Fruit fly (Drosophila melanogaster): ENCODE data around the gene CG3982.

Gene CG3982

dm6 chr3L:9465652-9466244, 48.6 kb upstream of the CG3982 start (continued):
- TF ChIP-seq bcd (GFP tag; optimal IDR thresholded peaks at IDR 0.05), result no peak
- TF ChIP-seq Side (GFP tag; optimal IDR thresholded peaks at IDR 0.05), result peak; percentile 1
- peak; percentile 75 for TF ChIP-seq CG4360 (GFP tag; IDR thresholded peaks at IDR 0.05)
- TF ChIP-seq B-H1 (GFP tag; IDR thresholded peaks at IDR 0.05), result no peak
- no peak for TF ChIP-seq Tbp (GFP tag; optimal IDR thresholded peaks at IDR 0.05)
- TF ChIP-seq MTF-1 (GFP tag; optimal IDR thresholded peaks at IDR 0.05; ENCODE audit: borderline replicate concordance), result peak; percentile 10
- TF ChIP-seq tna (GFP tag; IDR thresholded peaks at IDR 0.05; ENCODE audit: partially characterized antibody), result 0 out of 2 replicates have a peak, but pooled peaks have one; percentile 21
- no peak for TF ChIP-seq Elba2 (GFP tag; optimal IDR thresholded peaks at IDR 0.05)
- no peak for TF ChIP-seq CG17829 (tag; optimal IDR thresholded peaks at IDR 0.05)
- no peak for TF ChIP-seq prd (optimal IDR thresholded peaks at IDR 0.05)
- no peak for TF ChIP-seq prd (GFP tag; IDR thresholded peaks at IDR 0.05)
- TF ChIP-seq CG33213 (GFP tag; optimal IDR thresholded peaks at IDR 0.05), result no peak
- TF ChIP-seq CG8944 (GFP tag; optimal IDR thresholded peaks at IDR 0.05), result no peak
- TF ChIP-seq salm (tag; optimal IDR thresholded peaks at IDR 0.05), result no peak
- peak; percentile 51 for TF ChIP-seq sd (tag; optimal IDR thresholded peaks at IDR 0.05)
- no peak for TF ChIP-seq CG18476 (GFP tag; optimal IDR thresholded peaks at IDR 0.05)
- no peak for TF ChIP-seq Sry-β (GFP tag; optimal IDR thresholded peaks at IDR 0.05)
- TF ChIP-seq Trl (optimal IDR thresholded peaks at IDR 0.05), result peak; percentile 83 to 84
- TF ChIP-seq Trl (GFP tag; optimal IDR thresholded peaks at IDR 0.05), result no peak
- TF ChIP-seq cwo (GFP tag; optimal IDR thresholded peaks at IDR 0.05), result no peak
- TF ChIP-seq dan (GFP tag; IDR thresholded peaks at IDR 0.05), result no peak
- TF ChIP-seq CG13775 (GFP tag; optimal IDR thresholded peaks at IDR 0.05), result no peak
- TF ChIP-seq zfh2 (GFP tag; optimal IDR thresholded peaks at IDR 0.05), result no peak
- TF ChIP-seq vfl (GFP tag; optimal IDR thresholded peaks at IDR 0.05), result no peak
- TF ChIP-seq oc (tag; optimal IDR thresholded peaks at IDR 0.05), result peak; percentile 6
- 0 out of 2 replicates have a peak, but pooled peaks have one; percentile 17 for TF ChIP-seq CG3847 (GFP tag; IDR thresholded peaks at IDR 0.05)
- no peak for TF ChIP-seq BtbVII (GFP tag; optimal IDR thresholded peaks at IDR 0.05)
- TF ChIP-seq CG11723 (GFP tag; optimal IDR thresholded peaks at IDR 0.05), result no peak
- no peak for TF ChIP-seq eve (GFP tag; optimal IDR thresholded peaks at IDR 0.05)
- TF ChIP-seq Eip74EF (GFP tag; optimal IDR thresholded peaks at IDR 0.05), result no peak
- TF ChIP-seq CG9817 (tag; optimal IDR thresholded peaks at IDR 0.05), result no peak
- TF ChIP-seq CG2202 (tag; optimal IDR thresholded peaks at IDR 0.05), result no peak
- TF ChIP-seq CG11696 (GFP tag; IDR thresholded peaks at IDR 0.05), result no peak
- TF ChIP-seq CG12769 (tag; optimal IDR thresholded peaks at IDR 0.05), result peak; percentile 30
- TF ChIP-seq CG6654 (GFP tag; optimal IDR thresholded peaks at IDR 0.05), result no peak
- TF ChIP-seq Med (GFP tag), result peak; percentile 86
- TF ChIP-seq phol (tag; optimal IDR thresholded peaks at IDR 0.05), result peak; percentile 5
- TF ChIP-seq cg (GFP tag; optimal IDR thresholded peaks at IDR 0.05), result peak; percentile 88
- TF ChIP-seq Pdp1 (GFP tag; optimal IDR thresholded peaks at IDR 0.05), result peak in 1 of 2 experiments; percentile 88
- TF ChIP-seq pros (GFP tag; optimal IDR thresholded peaks at IDR 0.05), result peak; percentile 48
- TF ChIP-seq tll (GFP tag; optimal IDR thresholded peaks at IDR 0.05), result no peak
- TF ChIP-seq CG32767 (GFP tag; IDR thresholded peaks at IDR 0.05), result 0 out of 2 replicates have a peak, but pooled peaks have one; percentile 28
- peak; percentile 31 for TF ChIP-seq sens (GFP tag)
- no peak for TF ChIP-seq sisA (GFP tag; IDR thresholded peaks at IDR 0.05)
- no peak for TF ChIP-seq dysf (GFP tag; IDR thresholded peaks at IDR 0.05)
- peak; percentile 34 for TF ChIP-seq lmd (GFP tag; IDR thresholded peaks at IDR 0.05)
- TF ChIP-seq Ets65A (GFP tag), result peak; percentile 76
- TF ChIP-seq CG10267 (tag; optimal IDR thresholded peaks at IDR 0.05), result peak; percentile 24
- no peak for TF ChIP-seq otp (GFP tag; IDR thresholded peaks at IDR 0.05)
- TF ChIP-seq ttk (GFP tag; IDR thresholded peaks at IDR 0.05), result 0 out of 2 replicates have a peak, but pooled peaks have one; percentile 52
- peak; percentile 22 for TF ChIP-seq CrebB (tag; optimal IDR thresholded peaks at IDR 0.05)

All from whole organism, embryonic.